Fruit fly (Drosophila melanogaster): ENCODE measurements around the gene lmgB.

The lmgB gene

DNA sequence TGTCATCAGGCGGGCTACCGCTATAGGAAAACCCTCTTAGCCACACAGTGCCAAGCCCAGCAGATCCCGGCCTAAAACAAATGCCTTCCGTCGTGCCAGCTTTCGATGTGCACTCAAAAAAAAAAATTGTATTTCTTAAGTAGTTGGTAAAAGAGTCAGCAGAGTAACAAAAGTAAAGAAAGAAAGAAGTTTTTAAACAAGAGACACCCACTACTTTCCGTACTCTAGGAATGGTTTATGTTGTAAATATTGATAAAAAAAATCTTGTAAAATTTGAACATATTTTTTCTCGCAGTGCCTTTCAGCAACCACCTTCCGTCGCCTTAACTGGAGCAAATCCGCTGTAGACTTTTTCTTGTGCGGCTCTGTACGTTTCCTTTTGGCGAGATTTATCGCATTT lies 44.5 kb upstream of the lmgB start:
- TF ChIP-seq sens (GFP tag) (peak; percentile 92), yki (optimal IDR thresholded peaks at IDR 0.05) (no peak), run (tag; optimal IDR thresholded peaks at IDR 0.05) (no peak), CG4282 (GFP tag; optimal IDR thresholded peaks at IDR 0.05) (no peak), Dek (tag; optimal IDR thresholded peaks at IDR 0.05) (peak; percentile 33), cad (GFP tag; optimal IDR thresholded peaks at IDR 0.05) (no peak), CG1529 (GFP tag; optimal IDR thresholded peaks at IDR 0.05) (peak; percentile 9), Bgb (GFP tag; IDR thresholded peaks at IDR 0.05; ENCODE audit: partially characterized antibody) (no peak), CG11247 (GFP tag; IDR thresholded peaks at IDR 0.05) (no peak; the same call in 1 of the 2 replicates), CG14667 (GFP tag; IDR thresholded peaks at IDR 0.05) (no peak), CG6175 (GFP tag; IDR thresholded peaks at IDR 0.05) (no peak), CG18764 (GFP tag; optimal IDR thresholded peaks at IDR 0.05) (no peak), PHDP (tag; optimal IDR thresholded peaks at IDR 0.05) (peak; percentile 28), hbn (GFP tag; IDR thresholded peaks at IDR 0.05; ENCODE audit: partially characterized antibody) (no peak), en (GFP tag; optimal IDR thresholded peaks at IDR 0.05) (peak; percentile 26), Hr39 (optimal IDR thresholded peaks at IDR 0.05) (no peak), CG18476 (GFP tag; optimal IDR thresholded peaks at IDR 0.05) (peak; percentile 45), wor (GFP tag; IDR thresholded peaks at IDR 0.05) (no peak), CG2199 (GFP tag; IDR thresholded peaks at IDR 0.05) (no peak), sima (GFP tag; optimal IDR thresholded peaks at IDR 0.05) (no peak), Drgx (GFP tag; IDR thresholded peaks at IDR 0.05) (no peak), Asciz (GFP tag; optimal IDR thresholded peaks at IDR 0.05) (peak; percentile 16), CG17829 (tag; optimal IDR thresholded peaks at IDR 0.05) (peak; percentile 51), cato (GFP tag; optimal IDR thresholded peaks at IDR 0.05; ENCODE audit: borderline replicate concordance) (no peak), D (optimal IDR thresholded peaks at IDR 0.05) (no peak), D (GFP tag; optimal IDR thresholded peaks at IDR 0.05) (peak; percentile 34), eve (GFP tag; optimal IDR thresholded peaks at IDR 0.05) (peak in 1 of 2 experiments; percentile 34), ftz-f1 (GFP tag; optimal IDR thresholded peaks at IDR 0.05) (no peak), bowl (GFP tag; IDR thresholded peaks at IDR 0.05) (no peak), disco-r (GFP tag; optimal IDR thresholded peaks at IDR 0.05) (peak; percentile 36), Nf-YA (GFP tag; IDR thresholded peaks at IDR 0.05) (no peak), Tbp (GFP tag; optimal IDR thresholded peaks at IDR 0.05) (no peak), HLH4C (GFP tag; IDR thresholded peaks at IDR 0.05; ENCODE audit: partially characterized antibody) (no peak), so (GFP tag; IDR thresholded peaks at IDR 0.05) (peak; percentile 61; the same call in 1 of the 3 replicates), hkb (optimal IDR thresholded peaks at IDR 0.05) (no peak), hkb (GFP tag; IDR thresholded peaks at IDR 0.05) (peak; percentile 66), bab2 (GFP tag; optimal IDR thresholded peaks at IDR 0.05) (peak; percentile 52), CG17361 (GFP tag; IDR thresholded peaks at IDR 0.05) (no peak), E2f2 (GFP tag; IDR thresholded peaks at IDR 0.05) (no peak; the same call in 1 of the 2 replicates), ranshi (GFP tag; IDR thresholded peaks at IDR 0.05) (0 out of 2 replicates have a peak, but pooled peaks have one; percentile 39), pum (GFP tag; optimal IDR thresholded peaks at IDR 0.05) (peak; percentile 44), Hsf (GFP tag; optimal IDR thresholded peaks at IDR 0.05) (peak; percentile 31), CG3847 (GFP tag; IDR thresholded peaks at IDR 0.05) (no peak), eyg (GFP tag; optimal IDR thresholded peaks at IDR 0.05) (no peak), CG7745 (tag; optimal IDR thresholded peaks at IDR 0.05) (no peak), Lhr (GFP tag; optimal IDR thresholded peaks at IDR 0.05) (no peak), CG4854 (GFP tag; optimal IDR thresholded peaks at IDR 0.05) (no peak), repo (GFP tag; optimal IDR thresholded peaks at IDR 0.05) (no peak), CG34376 (GFP tag; optimal IDR thresholded peaks at IDR 0.05) (no peak), lilli (GFP tag; optimal IDR thresholded peaks at IDR 0.05) (peak; percentile 42), CG6689 (GFP tag; IDR thresholded peaks at IDR 0.05) (peak; percentile 35), Fer3 (tag; optimal IDR thresholded peaks at IDR 0.05) (peak; percentile 2), Nf-YC (tag; optimal IDR thresholded peaks at IDR 0.05) (no peak), CG4424 (GFP tag; optimal IDR thresholded peaks at IDR 0.05) (peak; percentile 57)
